Worm (Caenorhabditis elegans) whole organism, L2 larva: ENCODE results near the gene fbxb-111.

Experiments
- C34F6.9 ChIP-seq: fragments of 150-350 bp; optimal IDR thresholded peaks from 2 replicates; lab custom pipeline; 2014; ENCODE audit warnings: missing biosample characterization, missing genetic modification characterization
- F13H6.1 ChIP-seq: sonication (generic microtip); optimal IDR thresholded peaks from 2 replicates; lab custom pipeline; 2016; ENCODE audit warnings: missing genetic modification characterization, missing compliant biosample characterization
- Y55F3AM.14 ChIP-seq: fragments of 200-800 bp; sonication (Bioruptor generic); optimal IDR thresholded peaks from 2 replicates; lab custom pipeline; 2018; ENCODE audit warnings: mild to moderate bottlenecking, missing genetic modification characterization, missing compliant biosample characterization
- ZK546.5 ChIP-seq: sonication (generic microtip); optimal IDR thresholded peaks from 2 replicates; lab custom pipeline; 2017; ENCODE audit warnings: missing biosample characterization, missing genetic modification characterization
- alr-1 ChIP-seq: fragments of 150-350 bp; optimal IDR thresholded peaks from 2 replicates; lab custom pipeline; 2014; ENCODE audit warnings: missing biosample characterization, missing genetic modification characterization
- aly-2 ChIP-seq: fragments of 150-350 bp; optimal IDR thresholded peaks from 2 replicates; lab custom pipeline; 2014; ENCODE audit warnings: missing biosample characterization, missing genetic modification characterization
- ama-1 ChIP-seq: fragments of 150-350 bp; optimal IDR thresholded peaks from 2 replicates; lab custom pipeline; 2018; ENCODE audit warnings: inconsistent platforms
- crh-2 ChIP-seq: sonication (generic microtip); optimal IDR thresholded peaks from 2 replicates; lab custom pipeline; 2017; ENCODE audit warnings: missing biosample characterization, missing genetic modification characterization
- dmd-4 ChIP-seq: sonication (generic microtip); optimal IDR thresholded peaks from 2 replicates; lab custom pipeline; 2017; ENCODE audit warnings: missing biosample characterization, missing genetic modification characterization
- elt-1 ChIP-seq: fragments of 150-350 bp; optimal IDR thresholded peaks from 2 replicates; lab custom pipeline; 2014; ENCODE audit warnings: missing biosample characterization, missing genetic modification characterization
- elt-3 ChIP-seq: sonication (generic microtip); optimal IDR thresholded peaks from 2 replicates; lab custom pipeline; 2017; ENCODE audit warnings: missing biosample characterization, missing genetic modification characterization
- fos-1 ChIP-seq: fragments of 150-350 bp; optimal IDR thresholded peaks from 2 replicates; lab custom pipeline; 2014; ENCODE audit warnings: missing biosample characterization, missing genetic modification characterization
- gmeb-1 ChIP-seq: fragments of 150-350 bp; optimal IDR thresholded peaks from 2 replicates; lab custom pipeline; 2014; ENCODE audit warnings: missing biosample characterization, missing genetic modification characterization
- lin-39 ChIP-seq: fragments of 150-350 bp; optimal IDR thresholded peaks from 2 replicates; lab custom pipeline; 2014; ENCODE audit warnings: missing biosample characterization, missing genetic modification reagents, missing genetic modification characterization
- lsy-2 ChIP-seq, 2 experiments: fragments of 150-350 bp in 1 of 2; sonication (generic microtip) in 1 of 2; optimal IDR thresholded peaks; 2 replicates each; lab custom pipeline; 2014 to 2017; ENCODE audit warnings: missing biosample characterization in 2 of 2, missing genetic modification characterization in 2 of 2
- mdl-1 ChIP-seq, 2 experiments: fragments of 150-350 bp in 1 of 2; sonication (generic microtip) in 1 of 2; optimal IDR thresholded peaks; 2 replicates each; lab custom pipeline; 2017; ENCODE audit warnings: missing biosample characterization in 2 of 2, missing genetic modification characterization in 2 of 2
- nhr-11 ChIP-seq: fragments of 150-350 bp; optimal IDR thresholded peaks from 2 replicates; lab custom pipeline; 2014; ENCODE audit warnings: missing biosample characterization, missing genetic modification characterization
- nhr-12 ChIP-seq: fragments of 150-350 bp; optimal IDR thresholded peaks from 2 replicates; lab custom pipeline; 2014; ENCODE audit warnings: missing biosample characterization, missing genetic modification characterization
- nhr-21 ChIP-seq: fragments of 150-350 bp; optimal IDR thresholded peaks from 2 replicates; lab custom pipeline; 2014; ENCODE audit warnings: missing biosample characterization, missing genetic modification characterization
- nhr-23 ChIP-seq: fragments of 150-350 bp; optimal IDR thresholded peaks from 2 replicates; lab custom pipeline; 2014; ENCODE audit warnings: missing biosample characterization, missing genetic modification reagents, missing genetic modification characterization
- nhr-237 ChIP-seq: fragments of 150-350 bp; optimal IDR thresholded peaks from 2 replicates; lab custom pipeline; 2014; ENCODE audit warnings: missing biosample characterization, missing genetic modification characterization
- peb-1 ChIP-seq: fragments of 150-350 bp; optimal IDR thresholded peaks from 2 replicates; lab custom pipeline; 2014; ENCODE audit warnings: missing biosample characterization, missing genetic modification characterization
- sem-4 ChIP-seq: fragments of 150-350 bp; optimal IDR thresholded peaks from 2 replicates; lab custom pipeline; 2014; ENCODE audit warnings: missing biosample characterization, missing genetic modification reagents, missing genetic modification characterization
- sma-3 ChIP-seq: sonication (generic microtip); optimal IDR thresholded peaks from 2 replicates; lab custom pipeline; 2016; ENCODE audit warnings: missing genetic modification reagents, missing genetic modification characterization, missing compliant biosample characterization
- sma-9 ChIP-seq, 2 experiments: fragments of 150-350 bp in 1 of 2; sonication (generic microtip) in 1 of 2; optimal IDR thresholded peaks; 2 replicates each; lab custom pipeline; 2014 to 2016; ENCODE audit warnings: missing genetic modification characterization in 2 of 2, mild to moderate bottlenecking in 1 of 2, missing biosample characterization in 1 of 2, missing compliant biosample characterization in 1 of 2, missing genetic modification reagents in 1 of 2, moderate library complexity in 1 of 2
- snpc-4 ChIP-seq: fragments of 150-350 bp; optimal IDR thresholded peaks from 2 replicates; lab custom pipeline; 2014; ENCODE audit warnings: missing biosample characterization, missing genetic modification characterization
- unc-39 ChIP-seq: fragments of 150-350 bp; optimal IDR thresholded peaks from 2 replicates; lab custom pipeline; 2014; ENCODE audit warnings: missing biosample characterization, missing genetic modification characterization
- unc-55 ChIP-seq: fragments of 150-350 bp; sonication (generic microtip); optimal IDR thresholded peaks from 3 replicates; lab custom pipeline; 2014; ENCODE audit warnings: missing biosample characterization, missing genetic modification reagents, missing genetic modification characterization
- unc-62 ChIP-seq: fragments of 150-350 bp; optimal IDR thresholded peaks from 2 replicates; lab custom pipeline; 2014; ENCODE audit warnings: missing biosample characterization, missing genetic modification reagents, missing genetic modification characterization
- zag-1 ChIP-seq: fragments of 150-350 bp; optimal IDR thresholded peaks from 2 replicates; lab custom pipeline; 2014; ENCODE audit warnings: missing biosample characterization, missing genetic modification characterization
- ztf-1 ChIP-seq: fragments of 200-800 bp; sonication (Bioruptor generic); conservative IDR thresholded peaks from 2 replicates; pipeline ENCODE4 v1.3.6; 2022; ENCODE audit warnings: missing genetic modification characterization, missing compliant biosample characterization
- ztf-11 ChIP-seq: sonication (generic microtip); optimal IDR thresholded peaks from 2 replicates; lab custom pipeline; 2017; ENCODE audit warnings: missing biosample characterization, missing genetic modification characterization
- ztf-4 ChIP-seq: fragments of 150-350 bp; optimal IDR thresholded peaks from 2 replicates; lab custom pipeline; 2014; ENCODE audit warnings: missing biosample characterization, missing genetic modification characterization

Gene fbxb-111

DNA sequence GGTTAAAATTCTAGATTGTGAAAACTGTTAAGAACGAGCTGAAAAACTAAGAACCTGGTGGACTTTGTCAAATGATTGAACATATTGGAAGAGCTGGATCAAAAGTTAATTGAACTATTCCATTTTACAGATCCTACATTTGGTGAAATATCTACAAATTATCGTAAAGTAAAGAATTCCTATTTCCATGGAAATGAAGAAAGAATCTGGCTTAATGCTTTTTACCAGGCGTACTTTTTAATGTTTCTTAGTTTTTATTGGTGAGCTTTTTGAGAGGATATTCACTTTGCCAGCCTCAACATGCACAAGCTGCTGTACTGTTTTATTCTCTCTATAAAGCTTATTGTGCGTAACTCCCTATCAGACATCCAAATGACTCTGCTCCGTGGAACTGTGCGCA, 3.0 kb upstream of the fbxb-111 start, which contains the start of gene F08D12.4:
TSS of gene F08D12.4 (plus strand) at position 301 of the 400 bp plus-strand sequence.
- TF ChIP-seq crh-2 (tag; lab: Kevin White, UChicago) (no peak), sma-3 (no peak), elt-3 (tag; lab: Kevin White, UChicago) (no peak), ZK546.5 (tag; lab: Kevin White, UChicago) (no peak), sem-4 (tag; lab: Kevin White, UChicago) (no peak), ztf-1 (GFP tag; lab: Robert Waterston, UW) (no peak), Y55F3AM.14 (no peak), elt-1 (tag; lab: Kevin White, UChicago) (no peak), ama-1 (no peak), C34F6.9 (tag; lab: Kevin White, UChicago) (no peak), nhr-23 (tag; lab: Kevin White, UChicago) (no peak), lsy-2 (tag; optimal IDR thresholded peaks at IDR 0.05; lab: Kevin White, UChicago) (no peak)
- TF ChIP-seq, all 48 proteins: peak for 0

- TF ChIP-seq C34F6.9 (tag; lab: Kevin White, UChicago): no peak
- no peak for TF ChIP-seq lsy-2 (tag; optimal IDR thresholded peaks at IDR 0.05; lab: Kevin White, UChicago)
These were observed 1.3 kb downstream of the fbxb-111 start, which contains the start of gene sdz-9 for ce11 chrII:2773534-2773933. Gene sdz-9, minus strand, starts transcription at chrII:2773634.

DNA sequence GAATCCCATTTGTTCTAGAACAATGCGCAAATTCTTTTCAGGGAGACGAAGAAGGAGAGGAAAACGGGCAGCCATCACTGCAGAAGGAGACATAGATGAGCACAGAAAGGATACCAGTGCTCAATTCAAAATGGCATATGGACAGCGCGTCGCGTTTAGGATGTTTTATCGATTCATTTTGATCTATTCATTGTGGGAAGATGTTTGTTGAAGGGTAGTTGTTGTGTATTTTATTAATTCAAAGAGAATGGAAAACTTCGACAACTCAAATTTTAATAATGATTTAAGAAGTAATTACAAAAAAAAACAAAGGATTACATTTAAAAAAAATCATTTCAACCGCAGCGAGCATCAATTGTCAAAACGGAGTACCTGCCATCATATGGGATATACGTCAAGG, 2.6 kb downstream of the fbxb-111 start, which contains the start of gene sdz-10:
TSS of gene sdz-10 (minus strand) at position 101 of the 400 bp plus-strand sequence.
- TF ChIP-seq F13H6.1 (tag; lab: Kevin White, UChicago): no peak
- no peak for TF ChIP-seq snpc-4 (tag; lab: Kevin White, UChicago)
- no peak for TF ChIP-seq aly-2 (tag; lab: Kevin White, UChicago)
- TF ChIP-seq mdl-1 (tag; optimal IDR thresholded peaks at IDR 0.05; lab: Kevin White, UChicago): no peak
- TF ChIP-seq sma-9 (GFP tag; optimal IDR thresholded peaks at IDR 0.05; lab: Kevin White, UChicago): no peak
- TF ChIP-seq sma-9 (tag; optimal IDR thresholded peaks at IDR 0.05; lab: Kevin White, UChicago): no peak
- TF ChIP-seq zag-1 (tag; lab: Kevin White, UChicago): no peak
- TF ChIP-seq Y55F3AM.14: no peak
- TF ChIP-seq gmeb-1 (tag; lab: Kevin White, UChicago): no peak
- TF ChIP-seq nhr-12 (tag; lab: Kevin White, UChicago): no peak
- no peak for TF ChIP-seq ZK546.5 (tag; lab: Kevin White, UChicago)
- no peak for TF ChIP-seq fos-1 (tag; lab: Kevin White, UChicago)
- no peak for TF ChIP-seq C34F6.9 (tag; lab: Kevin White, UChicago)
- no peak for TF ChIP-seq alr-1 (tag; lab: Kevin White, UChicago)
- no peak for TF ChIP-seq lin-39
- TF ChIP-seq unc-62: no peak
- TF ChIP-seq peb-1 (tag; lab: Kevin White, UChicago): no peak
- no peak for TF ChIP-seq ztf-4 (tag; lab: Kevin White, UChicago)

ce11 chrII:2770788-2771187, 4.0 kb downstream of the fbxb-111 start, which contains the start of gene fbxb-105:
Gene fbxb-105, minus strand, starts transcription at chrII:2770888.
- no peak for TF ChIP-seq sma-9 (GFP tag; optimal IDR thresholded peaks at IDR 0.05; lab: Kevin White, UChicago)
- no peak for TF ChIP-seq sma-9 (tag; optimal IDR thresholded peaks at IDR 0.05; lab: Kevin White, UChicago)
- TF ChIP-seq ZK546.5 (tag; lab: Kevin White, UChicago): no peak
- no peak for TF ChIP-seq dmd-4 (tag; lab: Kevin White, UChicago)
- TF ChIP-seq ztf-11: no peak
- no peak for TF ChIP-seq mdl-1 (tag; optimal IDR thresholded peaks at IDR 0.05; lab: Kevin White, UChicago)

DNA sequence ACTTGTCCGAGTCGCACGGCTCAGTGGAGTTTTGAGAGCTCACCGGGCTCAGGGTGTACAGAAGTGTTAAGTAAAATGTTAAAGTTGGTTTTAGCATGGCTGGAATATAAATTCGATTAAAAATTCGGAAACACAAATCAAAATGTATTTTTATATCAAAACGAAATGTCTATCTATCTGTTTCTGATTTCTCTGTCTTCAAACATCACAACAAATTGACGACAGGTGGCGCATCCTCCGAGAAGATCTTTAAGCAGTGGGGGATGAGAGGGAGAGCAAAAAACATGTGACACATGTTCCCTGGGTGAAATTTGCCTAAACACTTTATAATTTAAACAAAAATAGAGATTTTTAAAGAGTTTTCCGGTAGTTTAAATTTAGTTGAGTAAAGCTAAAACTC, 5.8 kb downstream of the fbxb-111 start, which contains the start of gene F08D12.7:
TSS of gene F08D12.7 (minus strand) at position 101 of the 400 bp plus-strand sequence.
- TF ChIP-seq unc-55: no peak
- no peak for TF ChIP-seq nhr-237
- no peak for TF ChIP-seq ztf-1 (GFP tag; lab: Robert Waterston, UW)
- TF ChIP-seq snpc-4 (tag; lab: Kevin White, UChicago): no peak
- TF ChIP-seq ztf-11: no peak
- no peak for TF ChIP-seq alr-1 (tag; lab: Kevin White, UChicago)
- no peak for TF ChIP-seq unc-39
- no peak for TF ChIP-seq ZK546.5 (tag; lab: Kevin White, UChicago)
- TF ChIP-seq unc-62: no peak
- TF ChIP-seq nhr-11 (tag; lab: Kevin White, UChicago): no peak
- TF ChIP-seq C34F6.9 (tag; lab: Kevin White, UChicago): no peak
- TF ChIP-seq nhr-21 (tag; lab: Kevin White, UChicago): no peak
- TF ChIP-seq elt-3 (tag; lab: Kevin White, UChicago): no peak
- TF ChIP-seq crh-2 (tag; lab: Kevin White, UChicago): no peak
- TF ChIP-seq elt-1 (tag; lab: Kevin White, UChicago): no peak
- TF ChIP-seq, all 48 proteins: peak for 0
